Fruit fly (Drosophila melanogaster): ENCODE data around the gene MSAmiP.
A peak's percentile ranks its signal among the peaks of the same experiment; 100 is the strongest.

Gene MSAmiP

DNA sequence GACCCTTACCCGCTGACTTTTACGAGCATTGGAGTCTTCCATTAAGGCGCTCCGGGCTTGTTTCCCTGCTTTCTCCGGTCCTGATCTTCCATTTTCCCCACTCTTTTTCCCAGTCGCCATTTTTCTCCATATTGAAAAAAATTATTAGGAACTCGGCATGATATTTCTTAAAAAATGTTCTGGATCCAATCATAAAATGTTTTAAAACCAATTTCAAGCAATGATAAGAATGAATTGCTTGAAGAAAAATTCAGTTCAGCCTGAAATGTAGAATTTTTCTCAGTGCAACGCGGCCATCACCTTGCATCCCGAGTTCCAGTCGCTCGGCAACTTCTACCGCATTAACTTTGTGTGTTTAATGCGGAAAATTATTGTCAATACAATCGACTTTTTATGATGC is 34.9 kb downstream of the MSAmiP start:
- TF ChIP-seq Hr38 (GFP tag; optimal IDR thresholded peaks at IDR 0.05) (no peak), cyc (GFP tag; optimal IDR thresholded peaks at IDR 0.05) (peak; percentile 42), Eip75B (GFP tag; optimal IDR thresholded peaks at IDR 0.05) (peak; percentile 24), CG15336 (GFP tag; IDR thresholded peaks at IDR 0.05) (no peak), fkh (GFP tag; optimal IDR thresholded peaks at IDR 0.05) (no peak), Hr39 (GFP tag; optimal IDR thresholded peaks at IDR 0.05) (peak; percentile 45), Smox (GFP tag; optimal IDR thresholded peaks at IDR 0.05) (peak; percentile 22), Ets96B (tag; optimal IDR thresholded peaks at IDR 0.05) (peak; percentile 21), Sox102F (GFP tag; optimal IDR thresholded peaks at IDR 0.05) (peak; percentile 24), CG11902 (GFP tag; optimal IDR thresholded peaks at IDR 0.05) (peak; percentile 26), CG6792 (GFP tag; optimal IDR thresholded peaks at IDR 0.05) (peak; percentile 32), CG6808 (GFP tag; optimal IDR thresholded peaks at IDR 0.05) (peak; percentile 30), Sox15 (GFP tag; optimal IDR thresholded peaks at IDR 0.05) (peak; percentile 18), CG32006 (GFP tag; optimal IDR thresholded peaks at IDR 0.05) (peak; percentile 33), lz (GFP tag; optimal IDR thresholded peaks at IDR 0.05) (peak; percentile 31), spab (GFP tag; optimal IDR thresholded peaks at IDR 0.05) (peak; percentile 20), Met (GFP tag; optimal IDR thresholded peaks at IDR 0.05) (peak; percentile 28), CG3919 (GFP tag; optimal IDR thresholded peaks at IDR 0.05) (peak; percentile 43), achi (GFP tag; optimal IDR thresholded peaks at IDR 0.05) (peak; percentile 21), svp (GFP tag) (peak; percentile 82), pdm3 (GFP tag; optimal IDR thresholded peaks at IDR 0.05) (peak; percentile 27), CG4318 (GFP tag; optimal IDR thresholded peaks at IDR 0.05) (peak; percentile 12), CG6276 (GFP tag; optimal IDR thresholded peaks at IDR 0.05) (no peak), fd59A (GFP tag; optimal IDR thresholded peaks at IDR 0.05) (peak; percentile 25), CG8319 (GFP tag; optimal IDR thresholded peaks at IDR 0.05) (no peak), salr (GFP tag; optimal IDR thresholded peaks at IDR 0.05) (no peak), OdsH (GFP tag; optimal IDR thresholded peaks at IDR 0.05) (peak; percentile 21), CG10669 (GFP tag; optimal IDR thresholded peaks at IDR 0.05) (peak; percentile 36), CG1621 (tag; optimal IDR thresholded peaks at IDR 0.05) (peak; percentile 18), Gug (GFP tag; IDR thresholded peaks at IDR 0.05) (no peak), topi (GFP tag; optimal IDR thresholded peaks at IDR 0.05) (peak; percentile 55), CG9139 (GFP tag; optimal IDR thresholded peaks at IDR 0.05) (no peak), CG3032 (tag; optimal IDR thresholded peaks at IDR 0.05) (peak; percentile 34), dsx (GFP tag; optimal IDR thresholded peaks at IDR 0.05; ENCODE audit: poor library complexity, severe bottlenecking) (peak; percentile 3), CG7368 (GFP tag; optimal IDR thresholded peaks at IDR 0.05) (no peak), CG10631 (GFP tag; optimal IDR thresholded peaks at IDR 0.05) (peak; percentile 11), ss (GFP tag; optimal IDR thresholded peaks at IDR 0.05) (no peak), Ets21C (GFP tag; optimal IDR thresholded peaks at IDR 0.05) (peak; percentile 21), CG31627 (GFP tag; optimal IDR thresholded peaks at IDR 0.05) (peak; percentile 45), CG11294 (GFP tag; IDR thresholded peaks at IDR 0.05) (no peak), Sox14 (GFP tag; optimal IDR thresholded peaks at IDR 0.05) (peak; percentile 37), net (GFP tag; optimal IDR thresholded peaks at IDR 0.05) (no peak), acj6 (GFP tag; optimal IDR thresholded peaks at IDR 0.05) (peak; percentile 21), CG8632 (GFP tag; optimal IDR thresholded peaks at IDR 0.05) (peak; percentile 15), Eip78C (GFP tag) (peak; percentile 86), CG34406 (GFP tag; optimal IDR thresholded peaks at IDR 0.05) (peak; percentile 26), Eip93F (GFP tag; optimal IDR thresholded peaks at IDR 0.05) (no peak)

Measured in whole organism, prepupa.